Worm (Caenorhabditis elegans): ENCODE measurements around the gene C31B8.9.

DNA sequence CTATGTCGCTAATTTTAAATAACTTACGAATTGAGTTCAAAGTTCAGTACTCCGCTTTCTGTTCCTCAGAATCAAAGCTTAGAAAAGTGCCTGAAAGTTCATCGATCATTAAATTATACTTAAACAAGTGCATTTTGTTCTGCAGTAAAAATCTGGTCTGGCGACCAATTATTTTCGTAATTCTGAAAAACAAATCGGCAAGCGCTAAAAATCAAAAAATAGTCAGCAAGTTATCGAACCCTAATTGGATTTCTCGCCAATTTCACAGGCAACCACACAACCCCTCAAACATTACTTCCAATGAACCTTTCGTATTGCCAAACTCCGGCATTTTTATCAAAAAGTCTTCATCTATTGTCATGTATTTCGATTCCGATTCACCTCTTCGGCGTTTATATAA lies 49.8 kb downstream of the C31B8.9 start, which contains the start of gene srh-272:
- TF ChIP-seq W03F9.2 (tag; optimal IDR thresholded peaks at IDR 0.05) (no peak), dao-5 (tag; optimal IDR thresholded peaks at IDR 0.05) (no peak)

All from whole organism, L4/young adult.